Fruit fly (Drosophila melanogaster): ENCODE results near the gene kumpel.

dm6 chr3R:25968915-25969314, 62.1 kb downstream of the kumpel start:
- TF ChIP-seq D1 (tag; optimal IDR thresholded peaks at IDR 0.05) (no peak), Pif1B (GFP tag; optimal IDR thresholded peaks at IDR 0.05) (no peak), gl (tag; optimal IDR thresholded peaks at IDR 0.05) (no peak), CG14655 (GFP tag; optimal IDR thresholded peaks at IDR 0.05) (no peak), fd96Ca (GFP tag; IDR thresholded peaks at IDR 0.05) (no peak)
